Fruit fly (Drosophila melanogaster): ENCODE data around the gene CG8360.

The CG8360 gene

DNA sequence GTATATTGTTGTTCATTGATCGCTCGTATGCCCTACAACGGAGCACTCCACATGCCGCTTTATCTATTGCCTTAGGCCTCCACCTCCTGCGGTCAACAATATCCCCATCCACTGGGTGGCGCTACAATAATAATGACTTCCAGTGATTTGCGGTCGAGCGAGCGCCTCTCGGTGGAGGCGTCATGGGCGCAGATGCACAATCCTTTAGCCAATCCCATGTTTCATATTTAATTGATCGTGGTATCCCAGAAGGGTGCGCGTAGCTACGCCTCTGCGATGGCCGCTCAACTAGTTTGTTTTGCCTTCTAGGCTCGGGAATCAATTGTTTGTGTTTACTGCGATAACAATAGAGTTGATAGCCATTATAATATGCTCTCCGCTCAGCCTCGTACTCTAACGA lies 16.4 kb downstream of the CG8360 start (continued):
- TF ChIP-seq cas (GFP tag; IDR thresholded peaks at IDR 0.05) (no peak), Awh (GFP tag; IDR thresholded peaks at IDR 0.05) (0 out of 2 replicates have a peak, but pooled peaks have one; percentile 23), Med (GFP tag) (peak; percentile 69), Lpt (GFP tag; optimal IDR thresholded peaks at IDR 0.05) (no peak), ems (GFP tag; optimal IDR thresholded peaks at IDR 0.05) (no peak), Camta (GFP tag; optimal IDR thresholded peaks at IDR 0.05) (no peak), gfzf (GFP tag; optimal IDR thresholded peaks at IDR 0.05) (no peak), dimm (GFP tag; IDR thresholded peaks at IDR 0.05) (no peak), NfI (GFP tag; optimal IDR thresholded peaks at IDR 0.05) (no peak), CG6272 (GFP tag; IDR thresholded peaks at IDR 0.05) (no peak), HLH54F (GFP tag; optimal IDR thresholded peaks at IDR 0.05) (no peak), ewg (GFP tag; optimal IDR thresholded peaks at IDR 0.05) (no peak), CTCF (GFP tag; optimal IDR thresholded peaks at IDR 0.05) (no peak), Spps (tag; optimal IDR thresholded peaks at IDR 0.05) (no peak), Kr (GFP tag; optimal IDR thresholded peaks at IDR 0.05) (no peak), caup (GFP tag; optimal IDR thresholded peaks at IDR 0.05; ENCODE audit: severe bottlenecking) (no peak), Deaf1 (tag; optimal IDR thresholded peaks at IDR 0.05) (no peak), trem (tag; optimal IDR thresholded peaks at IDR 0.05) (no peak), CG17186 (GFP tag; optimal IDR thresholded peaks at IDR 0.05) (no peak), z (GFP tag; IDR thresholded peaks at IDR 0.05) (no peak), Nf-YA (GFP tag; IDR thresholded peaks at IDR 0.05) (0 out of 2 replicates have a peak, but pooled peaks have one; percentile 15), abd-A (tag; optimal IDR thresholded peaks at IDR 0.05) (no peak), CG9797 (GFP tag; optimal IDR thresholded peaks at IDR 0.05) (no peak), HHEX (GFP tag; optimal IDR thresholded peaks at IDR 0.05) (no peak), Bteb2 (GFP tag; optimal IDR thresholded peaks at IDR 0.05) (no peak), zfh1 (GFP tag; IDR thresholded peaks at IDR 0.05) (peak; percentile 51; the same call in 2 of the 3 replicates), Elba2 (GFP tag; optimal IDR thresholded peaks at IDR 0.05) (no peak), CG12219 (GFP tag; optimal IDR thresholded peaks at IDR 0.05) (no peak), CG2120 (GFP tag; optimal IDR thresholded peaks at IDR 0.05) (no peak), ro (GFP tag; IDR thresholded peaks at IDR 0.05) (no peak), dysf (GFP tag; IDR thresholded peaks at IDR 0.05) (peak; percentile 5; the same call in 1 of the 3 replicates), CG4730 (GFP tag; IDR thresholded peaks at IDR 0.05) (no peak), Optix (GFP tag; IDR thresholded peaks at IDR 0.05) (no peak), Fer2 (tag; optimal IDR thresholded peaks at IDR 0.05) (no peak), sqz (GFP tag; optimal IDR thresholded peaks at IDR 0.05) (no peak), nerfin-1 (tag; optimal IDR thresholded peaks at IDR 0.05) (no peak), tin (GFP tag; optimal IDR thresholded peaks at IDR 0.05) (no peak), knrl (GFP tag; IDR thresholded peaks at IDR 0.05; ENCODE audit: partially characterized antibody) (no peak), Mrtf (GFP tag; IDR thresholded peaks at IDR 0.05) (no peak), bab2 (GFP tag; optimal IDR thresholded peaks at IDR 0.05) (peak; percentile 50), CG4854 (GFP tag; optimal IDR thresholded peaks at IDR 0.05) (no peak), Drgx (GFP tag; IDR thresholded peaks at IDR 0.05) (peak; percentile 81), slbo (GFP tag; IDR thresholded peaks at IDR 0.05) (peak; percentile 46), Rfx (GFP tag; IDR thresholded peaks at IDR 0.05) (0 out of 2 replicates have a peak, but pooled peaks have one; percentile 6), CG13775 (GFP tag; optimal IDR thresholded peaks at IDR 0.05) (no peak)
